Fruit fly (Drosophila melanogaster): ENCODE data around the gene CG13454.

The CG13454 gene

dm6 chr3L:15516956-15517355 is at the start of gene CG13454:
CG13454 (minus strand) TSS chr3L:15517056.
- TF ChIP-seq OdsH (GFP tag; optimal IDR thresholded peaks at IDR 0.05) (no peak), dl (GFP tag; optimal IDR thresholded peaks at IDR 0.05; ENCODE audit: insufficient read depth in 1 of 2, partially characterized antibody in 2 of 2) (no peak), usp (GFP tag; optimal IDR thresholded peaks at IDR 0.05) (no peak)

dm6 chr3L:15566484-15566955 is 49.7 kb upstream of the CG13454 start:
- TF ChIP-seq usp (GFP tag; optimal IDR thresholded peaks at IDR 0.05) (no peak), h (GFP tag; optimal IDR thresholded peaks at IDR 0.05) (peak; percentile 66), dmrt93B (GFP tag; optimal IDR thresholded peaks at IDR 0.05) (no peak), CrebA (GFP tag; optimal IDR thresholded peaks at IDR 0.05; ENCODE audit: borderline replicate concordance) (no peak), CG32264 (GFP tag; optimal IDR thresholded peaks at IDR 0.05) (peak; percentile 32), lola (GFP tag; optimal IDR thresholded peaks at IDR 0.05) (no peak), brk (GFP tag; optimal IDR thresholded peaks at IDR 0.05) (no peak), Vsx2 (GFP tag; optimal IDR thresholded peaks at IDR 0.05; ENCODE audit: partially characterized antibody) (no peak), ey (GFP tag; optimal IDR thresholded peaks at IDR 0.05) (no peak), Abd-B (GFP tag; optimal IDR thresholded peaks at IDR 0.05) (no peak), Hnf4 (GFP tag; optimal IDR thresholded peaks at IDR 0.05) (no peak), br (GFP tag; optimal IDR thresholded peaks at IDR 0.05) (peak; percentile 47), dl (GFP tag; optimal IDR thresholded peaks at IDR 0.05; ENCODE audit: insufficient read depth in 1 of 2, partially characterized antibody in 2 of 2) (no peak), Hr83 (GFP tag; optimal IDR thresholded peaks at IDR 0.05; ENCODE audit: poor library complexity, severe bottlenecking) (peak; percentile 90), sv (GFP tag; optimal IDR thresholded peaks at IDR 0.05) (no peak), Mio (GFP tag; optimal IDR thresholded peaks at IDR 0.05) (no peak), OdsH (GFP tag; optimal IDR thresholded peaks at IDR 0.05) (peak; percentile 19), Jra (GFP tag; optimal IDR thresholded peaks at IDR 0.05) (no peak), Rel (GFP tag; optimal IDR thresholded peaks at IDR 0.05) (peak; percentile 36), Rel (tag; optimal IDR thresholded peaks at IDR 0.05) (no peak), Sp1 (GFP tag; optimal IDR thresholded peaks at IDR 0.05) (peak; percentile 55), sage (GFP tag; optimal IDR thresholded peaks at IDR 0.05) (no peak), rgr (GFP tag; optimal IDR thresholded peaks at IDR 0.05) (peak; percentile 68), jim (GFP tag; optimal IDR thresholded peaks at IDR 0.05) (peak; percentile 28), woc (GFP tag; optimal IDR thresholded peaks at IDR 0.05) (no peak), Dfd (GFP tag; optimal IDR thresholded peaks at IDR 0.05) (no peak), HLH106 (tag; optimal IDR thresholded peaks at IDR 0.05) (no peak), tai (GFP tag; optimal IDR thresholded peaks at IDR 0.05) (no peak), Hr78 (GFP tag; optimal IDR thresholded peaks at IDR 0.05) (no peak), N (GFP tag; optimal IDR thresholded peaks at IDR 0.05) (no peak), dsf (GFP tag; optimal IDR thresholded peaks at IDR 0.05; ENCODE audit: borderline replicate concordance) (no peak), Myc (optimal IDR thresholded peaks at IDR 0.05) (no peak), psq (GFP tag; optimal IDR thresholded peaks at IDR 0.05) (peak; percentile 66)

- TF ChIP-seq Abd-B (GFP tag; optimal IDR thresholded peaks at IDR 0.05) = no peak
- TF ChIP-seq sage (GFP tag; optimal IDR thresholded peaks at IDR 0.05) = no peak
- no peak for TF ChIP-seq dl (GFP tag; optimal IDR thresholded peaks at IDR 0.05; ENCODE audit: insufficient read depth in 1 of 2, partially characterized antibody in 2 of 2)
- no peak for TF ChIP-seq Sp1 (GFP tag; optimal IDR thresholded peaks at IDR 0.05)
- no peak for TF ChIP-seq tai (GFP tag; optimal IDR thresholded peaks at IDR 0.05)
- TF ChIP-seq dmrt93B (GFP tag; optimal IDR thresholded peaks at IDR 0.05) = no peak
- no peak for TF ChIP-seq jim (GFP tag; optimal IDR thresholded peaks at IDR 0.05)
- peak; percentile 36 for TF ChIP-seq Hnf4 (GFP tag; optimal IDR thresholded peaks at IDR 0.05)
- TF ChIP-seq Jra (GFP tag; optimal IDR thresholded peaks at IDR 0.05) = no peak
- TF ChIP-seq Rel (GFP tag; optimal IDR thresholded peaks at IDR 0.05) = no peak
- peak; percentile 89 for TF ChIP-seq Rel (tag; optimal IDR thresholded peaks at IDR 0.05)
- peak; percentile 21 for TF ChIP-seq rgr (GFP tag; optimal IDR thresholded peaks at IDR 0.05)
- peak; percentile 18 for TF ChIP-seq ey (GFP tag; optimal IDR thresholded peaks at IDR 0.05)
- TF ChIP-seq lola (GFP tag; optimal IDR thresholded peaks at IDR 0.05) = no peak
- no peak for TF ChIP-seq brk (GFP tag; optimal IDR thresholded peaks at IDR 0.05)
- peak; percentile 53 for TF ChIP-seq N (GFP tag; optimal IDR thresholded peaks at IDR 0.05)
- no peak for TF ChIP-seq Dfd (GFP tag; optimal IDR thresholded peaks at IDR 0.05)
- TF ChIP-seq Mio (GFP tag; optimal IDR thresholded peaks at IDR 0.05) = no peak
- no peak for TF ChIP-seq br (GFP tag; optimal IDR thresholded peaks at IDR 0.05)
- peak; percentile 32 for TF ChIP-seq Hr78 (GFP tag; optimal IDR thresholded peaks at IDR 0.05)
- no peak for TF ChIP-seq CrebA (GFP tag; optimal IDR thresholded peaks at IDR 0.05; ENCODE audit: borderline replicate concordance)
- TF ChIP-seq sv (GFP tag; optimal IDR thresholded peaks at IDR 0.05) = peak; percentile 18
- no peak for TF ChIP-seq Dif (GFP tag; optimal IDR thresholded peaks at IDR 0.05; ENCODE audit: partially characterized antibody)
- no peak for TF ChIP-seq CG32264 (GFP tag; optimal IDR thresholded peaks at IDR 0.05)
- TF ChIP-seq CG9705 (GFP tag; optimal IDR thresholded peaks at IDR 0.05) = no peak
- no peak for TF ChIP-seq h (GFP tag; optimal IDR thresholded peaks at IDR 0.05)
- TF ChIP-seq OdsH (GFP tag; optimal IDR thresholded peaks at IDR 0.05) = no peak
- TF ChIP-seq usp (GFP tag; optimal IDR thresholded peaks at IDR 0.05) = no peak
- peak; percentile 60 for TF ChIP-seq Hr83 (GFP tag; optimal IDR thresholded peaks at IDR 0.05; ENCODE audit: poor library complexity, severe bottlenecking)
- no peak for TF ChIP-seq Vsx2 (GFP tag; optimal IDR thresholded peaks at IDR 0.05; ENCODE audit: partially characterized antibody)
- TF ChIP-seq pan (optimal IDR thresholded peaks at IDR 0.05) = no peak
- TF ChIP-seq HLH106 (tag; optimal IDR thresholded peaks at IDR 0.05) = peak; percentile 37
- TF ChIP-seq dsf (GFP tag; optimal IDR thresholded peaks at IDR 0.05; ENCODE audit: borderline replicate concordance) = peak; percentile 21
- TF ChIP-seq psq (GFP tag; optimal IDR thresholded peaks at IDR 0.05) = no peak
- TF ChIP-seq foxo (GFP tag; optimal IDR thresholded peaks at IDR 0.05) = peak in 1 of 2 experiments; percentile 44
- peak; percentile 19 for TF ChIP-seq woc (GFP tag; optimal IDR thresholded peaks at IDR 0.05)
- TF ChIP-seq Myc (optimal IDR thresholded peaks at IDR 0.05) = no peak
- TF ChIP-seq fru (GFP tag; optimal IDR thresholded peaks at IDR 0.05) = peak; percentile 32
- TF ChIP-seq GATAd (GFP tag; optimal IDR thresholded peaks at IDR 0.05) = no peak
These were observed 49.1 kb upstream of the CG13454 start, which contains the start of gene dop for dm6 chr3L:15565829-15566433. dop (plus strand) TSS chr3L:15566013.
